Worm (Caenorhabditis elegans) whole organism, L3 larva: ENCODE results near the gene romo-1.

ENCODE experiments used
- elt-1 ChIP-seq: fragments of 150-350 bp; optimal IDR thresholded peaks from 2 replicates; lab custom pipeline; 2014; ENCODE audit warnings: missing biosample characterization, missing genetic modification characterization
- fos-1 ChIP-seq: fragments of 150-350 bp; optimal IDR thresholded peaks from 2 replicates; lab custom pipeline; 2014; ENCODE audit warnings: missing biosample characterization, missing genetic modification characterization
- nhr-237 ChIP-seq: fragments of 150-350 bp; optimal IDR thresholded peaks from 2 replicates; lab custom pipeline; 2014; ENCODE audit warnings: missing biosample characterization, missing genetic modification characterization
- skn-1 ChIP-seq: fragments of 150-350 bp; optimal IDR thresholded peaks from 2 replicates; lab custom pipeline; 2014; ENCODE audit warnings: missing biosample characterization, missing genetic modification characterization
- snpc-4 ChIP-seq: fragments of 150-350 bp; optimal IDR thresholded peaks from 2 replicates; lab custom pipeline; 2014; ENCODE audit warnings: missing biosample characterization, missing genetic modification characterization
- zag-1 ChIP-seq: fragments of 150-350 bp; optimal IDR thresholded peaks from 2 replicates; lab custom pipeline; 2014; ENCODE audit warnings: missing biosample characterization, missing genetic modification characterization
- ztf-11 ChIP-seq: fragments of 150-350 bp; optimal IDR thresholded peaks from 2 replicates; lab custom pipeline; 2014; ENCODE audit warnings: missing biosample characterization, missing genetic modification characterization

ce11 chrII:13188084-13188483, 49.6 kb downstream of the romo-1 start:
- TF ChIP-seq snpc-4 (tag; lab: Kevin White, UChicago) (no peak), ztf-11 (tag; lab: Kevin White, UChicago) (no peak), zag-1 (tag; lab: Kevin White, UChicago) (no peak), nhr-237 (tag; lab: Kevin White, UChicago) (no peak), elt-1 (no peak), skn-1 (tag; lab: Kevin White, UChicago) (no peak), fos-1 (tag; lab: Kevin White, UChicago) (no peak)
